Fruit fly (Drosophila melanogaster): ENCODE measurements around the gene Pdp1.

Gene Pdp1

dm6 chr3L:7826187-7826586, 41.0 kb downstream of the Pdp1 start:
- TF ChIP-seq CG17801 (GFP tag; optimal IDR thresholded peaks at IDR 0.05; ENCODE audit: partially characterized antibody), result no peak

dm6 chr3L:7823198-7823597, 44.0 kb downstream of the Pdp1 start:
- no peak for TF ChIP-seq CG17801 (GFP tag; optimal IDR thresholded peaks at IDR 0.05; ENCODE audit: partially characterized antibody)

DNA sequence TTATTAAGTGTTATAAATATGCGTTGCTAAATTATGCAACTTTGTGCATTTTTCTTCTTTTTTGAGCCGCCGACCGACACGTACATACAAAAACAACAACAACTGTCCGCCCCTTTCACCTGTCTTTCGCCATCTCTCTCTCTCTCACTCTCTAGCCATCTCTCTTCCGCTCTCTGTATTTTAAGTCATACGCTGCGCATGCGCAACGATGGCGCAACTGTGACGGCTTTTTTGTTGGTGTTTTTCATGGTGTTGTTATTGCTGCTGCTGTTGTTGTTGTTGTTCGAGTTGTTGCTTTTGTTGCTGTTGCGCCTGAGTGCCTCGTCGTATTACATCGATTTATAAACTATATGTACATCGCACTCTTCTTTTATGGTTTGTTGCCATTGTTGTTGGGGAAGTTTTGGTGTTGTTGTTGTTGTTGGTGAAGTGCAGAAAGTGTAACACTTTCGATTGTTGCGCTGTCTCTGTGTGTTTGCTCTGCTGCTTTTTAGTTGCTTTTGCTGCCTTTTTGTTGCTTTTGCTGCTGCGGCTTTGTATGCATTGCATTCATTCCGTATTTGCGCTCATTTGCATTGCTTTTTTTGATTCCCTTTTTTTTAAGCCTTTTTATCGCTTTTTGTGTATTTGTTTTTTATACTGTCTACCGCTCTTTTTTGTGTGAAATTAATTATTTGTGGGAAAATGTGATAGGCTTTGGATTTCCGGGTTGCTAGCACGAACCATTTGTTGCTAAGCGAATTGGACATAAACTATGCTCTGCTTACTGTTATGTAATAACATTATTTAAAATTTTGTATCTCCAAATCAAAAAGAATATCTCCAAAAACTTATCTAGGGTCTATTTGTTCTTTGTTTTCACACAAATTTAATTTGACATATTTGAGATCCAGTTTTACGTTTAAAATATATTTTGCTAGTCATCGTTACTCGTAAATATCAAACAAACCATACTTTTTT, 45.3 kb downstream of the Pdp1 start:
- TF ChIP-seq CG17801 (GFP tag; optimal IDR thresholded peaks at IDR 0.05; ENCODE audit: partially characterized antibody), result no peak

DNA sequence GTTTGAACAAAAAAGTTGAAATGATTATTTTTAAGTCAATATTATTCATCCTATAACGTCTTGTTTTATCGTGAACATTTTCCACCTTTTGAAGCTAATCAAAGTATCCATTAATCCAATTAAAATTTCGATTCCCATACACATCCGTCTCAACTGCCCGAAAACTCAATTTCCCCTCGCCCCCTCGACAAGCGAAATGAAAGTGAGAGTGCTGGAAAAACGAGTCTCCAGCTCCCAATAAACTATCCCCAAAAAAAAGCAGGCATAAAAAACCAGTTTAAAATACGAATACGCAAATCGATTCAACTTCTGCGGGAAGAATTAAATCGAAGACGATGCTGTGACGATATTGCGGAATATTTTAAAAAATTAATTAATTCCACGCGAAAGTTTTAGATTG, 46.0 kb downstream of the Pdp1 start:
- TF ChIP-seq CG17801 (GFP tag; optimal IDR thresholded peaks at IDR 0.05; ENCODE audit: partially characterized antibody), result no peak

- no peak for TF ChIP-seq CG17801 (GFP tag; optimal IDR thresholded peaks at IDR 0.05; ENCODE audit: partially characterized antibody)
Observed at dm6 chr3L:7820236-7820635, 46.9 kb downstream of the Pdp1 start.

- TF ChIP-seq CG17801 (GFP tag; optimal IDR thresholded peaks at IDR 0.05; ENCODE audit: partially characterized antibody), result no peak
Observed at dm6 chr3L:7818473-7818980, 48.6 kb downstream of the Pdp1 start.

DNA sequence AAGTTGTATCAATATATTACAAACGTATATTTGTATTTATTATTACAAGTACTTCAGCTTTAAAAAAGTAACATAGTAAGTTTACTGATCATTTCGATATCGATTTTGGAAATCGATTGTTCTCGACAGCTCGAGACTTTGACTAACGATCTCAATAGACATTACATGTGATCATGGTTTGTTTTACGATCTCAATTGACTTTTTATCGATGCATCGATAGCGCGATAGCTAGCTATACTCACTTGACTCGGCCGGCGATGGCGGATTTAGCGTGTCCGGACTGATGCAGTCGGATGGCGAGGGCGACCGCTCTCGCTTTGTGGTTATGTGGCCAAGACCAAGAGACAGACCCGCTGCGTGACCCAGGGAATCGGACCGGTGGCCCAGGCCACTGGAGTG, 50.0 kb downstream of the Pdp1 start:
- no peak for TF ChIP-seq CG17801 (GFP tag; optimal IDR thresholded peaks at IDR 0.05; ENCODE audit: partially characterized antibody)

DNA sequence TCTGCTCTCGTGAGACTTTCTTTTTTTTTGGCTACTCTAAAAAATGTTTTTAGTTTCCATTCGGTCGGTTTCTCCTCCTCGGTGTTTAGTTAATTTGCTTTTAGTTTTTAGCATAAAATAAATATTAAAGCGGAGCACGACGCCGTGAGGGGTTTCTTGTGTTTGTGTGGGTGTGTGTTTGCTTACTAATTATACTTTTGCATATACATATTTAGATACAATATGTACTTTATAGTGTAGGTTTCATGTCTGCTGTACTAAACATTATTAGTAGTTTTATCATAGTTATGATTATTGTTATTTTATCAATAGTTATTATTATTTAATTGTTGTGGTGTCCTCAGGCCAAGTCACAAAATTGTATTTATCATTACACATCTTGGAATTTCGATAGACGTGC, 51.2 kb downstream of the Pdp1 start:
- TF ChIP-seq CG17801 (GFP tag; optimal IDR thresholded peaks at IDR 0.05; ENCODE audit: partially characterized antibody), result no peak

DNA sequence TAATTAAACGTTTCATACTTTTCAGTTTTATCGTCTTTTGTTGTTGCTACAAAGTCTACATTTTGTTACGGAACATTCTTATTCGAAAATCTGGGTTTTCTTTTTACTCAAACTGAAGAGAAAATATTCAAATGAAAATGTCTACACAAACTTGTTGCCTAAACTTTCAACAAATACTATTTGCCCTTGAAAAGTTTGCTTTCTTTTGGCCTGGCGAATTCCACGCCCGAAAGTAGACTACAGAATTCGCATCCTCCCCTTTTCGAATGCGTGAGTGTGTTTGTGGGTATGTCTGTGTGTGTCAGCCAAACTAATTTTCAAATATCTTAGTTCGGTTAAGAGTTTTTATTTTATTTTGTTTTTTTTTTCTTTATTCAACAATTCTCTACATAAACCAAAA, 53.7 kb downstream of the Pdp1 start:
- TF ChIP-seq CG17801 (GFP tag; optimal IDR thresholded peaks at IDR 0.05; ENCODE audit: partially characterized antibody), result no peak

DNA sequence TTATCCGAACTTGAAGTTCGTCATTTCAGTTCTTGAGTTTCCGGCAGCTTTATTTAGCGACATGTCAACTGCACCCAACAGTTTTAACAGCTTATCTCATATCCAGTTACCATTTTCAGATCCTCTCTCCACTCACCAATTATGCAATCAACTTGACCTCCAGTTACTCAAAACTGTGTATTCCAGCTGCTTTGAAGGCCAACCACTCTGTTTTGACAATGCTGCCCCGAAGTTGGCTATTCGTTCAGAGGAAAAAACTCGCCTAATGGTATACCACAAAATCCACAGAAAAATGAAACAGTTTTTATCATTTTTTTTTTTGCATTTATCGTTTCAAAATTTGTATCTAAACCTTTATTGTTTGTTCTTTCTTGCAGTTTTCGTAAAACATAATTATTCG, 55.6 kb downstream of the Pdp1 start:
- no peak for TF ChIP-seq CG17801 (GFP tag; optimal IDR thresholded peaks at IDR 0.05; ENCODE audit: partially characterized antibody)

DNA sequence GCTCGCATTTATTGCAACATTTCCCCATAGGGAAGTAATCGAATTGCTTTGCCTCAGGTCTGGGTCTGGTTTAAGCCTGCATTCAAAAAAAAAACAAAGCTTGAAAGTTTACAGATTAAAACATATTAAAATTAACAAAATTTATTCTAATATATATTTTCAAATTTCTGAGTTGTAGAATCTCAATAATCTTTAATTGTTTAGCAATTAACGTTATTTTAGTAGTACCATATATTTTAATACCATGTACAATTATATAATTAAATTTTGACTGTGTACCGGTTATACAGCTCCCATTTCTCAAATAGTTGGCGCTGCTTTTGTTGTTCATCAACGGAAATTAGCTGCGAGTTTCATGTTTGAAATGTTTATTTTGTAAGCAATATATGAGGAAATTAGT, 56.2 kb downstream of the Pdp1 start:
- TF ChIP-seq CG17801 (GFP tag; optimal IDR thresholded peaks at IDR 0.05; ENCODE audit: partially characterized antibody), result no peak

- TF ChIP-seq CG17801 (GFP tag; optimal IDR thresholded peaks at IDR 0.05; ENCODE audit: partially characterized antibody), result no peak
Observed at dm6 chr3L:7810426-7810825, 56.7 kb downstream of the Pdp1 start.

DNA sequence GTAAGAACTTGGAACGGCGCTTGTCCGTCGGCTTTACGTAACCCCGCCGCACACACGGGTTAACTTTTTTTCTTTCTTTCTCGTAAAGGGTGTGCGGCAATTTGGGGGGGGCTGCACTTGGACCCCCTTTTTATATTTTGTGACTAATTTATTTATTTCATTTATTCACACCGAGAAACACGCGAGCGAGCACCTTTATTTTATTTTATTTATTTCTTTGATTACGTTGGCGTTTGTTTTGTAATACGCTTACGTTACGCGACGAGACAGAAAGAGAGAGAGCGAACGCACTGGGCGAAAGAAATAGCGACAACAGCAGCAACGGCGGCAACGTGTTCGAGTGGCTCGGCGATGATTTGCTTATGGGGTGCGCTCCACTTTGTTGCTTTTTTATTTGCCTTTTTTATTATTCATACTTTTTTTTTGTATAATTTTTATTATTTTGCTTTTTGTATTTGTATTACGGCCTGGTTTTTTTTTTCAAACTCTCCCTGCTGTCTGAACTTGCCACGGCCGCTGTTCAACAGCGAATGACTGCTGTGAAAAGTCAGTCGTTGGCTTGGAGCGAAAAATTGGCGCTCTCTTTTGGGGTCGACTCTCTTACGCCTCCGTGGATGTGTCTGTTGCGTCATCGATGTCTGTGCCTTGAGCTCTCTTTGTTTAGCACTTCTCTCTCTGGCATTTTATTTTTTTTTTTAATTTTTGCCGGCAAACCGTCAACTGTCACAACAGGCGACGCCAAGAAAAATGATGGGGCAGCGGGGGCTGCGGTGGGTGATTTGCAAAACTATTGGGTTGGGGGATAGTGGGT, 57.7 kb downstream of the Pdp1 start, which contains the start of gene CG32369:
Gene CG32369 (minus strand): TSS at position 537 of the 811 bp plus-strand sequence.
- TF ChIP-seq CG17801 (GFP tag; optimal IDR thresholded peaks at IDR 0.05; ENCODE audit: partially characterized antibody), result peak; percentile 83

dm6 chr3L:7808491-7809162, 58.5 kb downstream of the Pdp1 start:
- peak; percentile 38 for TF ChIP-seq CG17801 (GFP tag; optimal IDR thresholded peaks at IDR 0.05; ENCODE audit: partially characterized antibody)
